Fruit fly (Drosophila melanogaster) whole organism, embryonic: Measurements from ENCODE around the gene CG17187.

Source experiments
- Awh ChIP-seq: fragments of 200-800 bp; sonication (Bioruptor generic); IDR thresholded peaks from 2 replicates; pipeline ENCODE4, ENCODE4 v1.3.6; 2022; ENCODE audit warnings: missing biosample characterization, missing genetic modification characterization
- B-H1 ChIP-seq: fragments of 200-800 bp; sonication (Bioruptor generic); IDR thresholded peaks from 3 replicates; pipeline ENCODE4 v1.3.6; 2022; ENCODE audit warnings: missing biosample characterization, missing genetic modification characterization
- CG10267 ChIP-seq: fragments of 200-800 bp; sonication (Bioruptor generic); optimal IDR thresholded peaks from 2 replicates; lab custom pipeline; 2018; ENCODE audit warnings: missing biosample characterization, mild to moderate bottlenecking, missing genetic modification characterization, moderate library complexity
- CG10431 ChIP-seq: fragments of 200-800 bp; sonication (Bioruptor generic); optimal IDR thresholded peaks from 3 replicates; lab custom pipeline; 2018; ENCODE audit warnings: missing biosample characterization, mild to moderate bottlenecking, missing genetic modification characterization
- CG10565 ChIP-seq: fragments of 200-800 bp; sonication (Bioruptor generic); optimal IDR thresholded peaks from 3 replicates; lab custom pipeline; 2016; ENCODE audit warnings: missing biosample characterization, mild to moderate bottlenecking, missing genetic modification characterization
- CG11093 ChIP-seq: fragments of 200-800 bp; sonication (Bioruptor generic); IDR thresholded peaks from 3 replicates; pipeline ENCODE4 v1.3.6; 2022; ENCODE audit warnings: missing biosample characterization, missing genetic modification characterization
- CG11247 ChIP-seq: fragments of 200-800 bp; sonication (Bioruptor generic); IDR thresholded peaks from 2 replicates; pipeline ENCODE4 v1.3.6; 2022; ENCODE audit warnings: missing biosample characterization, missing genetic modification characterization
- CG12391 ChIP-seq: fragments of 200-800 bp; sonication (Bioruptor generic); optimal IDR thresholded peaks from 3 replicates; lab custom pipeline; 2018; ENCODE audit warnings: missing biosample characterization, mild to moderate bottlenecking, missing genetic modification characterization, moderate library complexity
- CG13424 ChIP-seq: fragments of 200-800 bp; sonication (Bioruptor generic); optimal IDR thresholded peaks from 2 replicates; lab custom pipeline; 2019; ENCODE audit warnings: missing biosample characterization, mild to moderate bottlenecking, missing genetic modification characterization, moderate library complexity
- CG13775 ChIP-seq: fragments of 200-800 bp; sonication (Bioruptor generic); optimal IDR thresholded peaks from 3 replicates; lab custom pipeline; 2017; ENCODE audit warnings: missing biosample characterization, mild to moderate bottlenecking, missing genetic modification characterization
- CG14014 ChIP-seq: fragments of 200-800 bp; sonication (Bioruptor generic); IDR thresholded peaks from 2 replicates; pipeline ENCODE4 v1.3.6; 2022; ENCODE audit warnings: missing biosample characterization, missing genetic modification characterization
- CG18011 ChIP-seq: fragments of 200-800 bp; sonication (Bioruptor generic); optimal IDR thresholded peaks from 2 replicates; lab custom pipeline; 2017; ENCODE audit warnings: missing biosample characterization, missing genetic modification characterization, mild to moderate bottlenecking, moderate library complexity, missing genotype
- CG18764 ChIP-seq: fragments of 200-800 bp; sonication (Bioruptor generic); optimal IDR thresholded peaks from 3 replicates; lab custom pipeline; 2016; ENCODE audit warnings: missing biosample characterization, missing genetic modification characterization
- CG2202 ChIP-seq: fragments of 200-800 bp; sonication (Bioruptor generic); optimal IDR thresholded peaks from 2 replicates; lab custom pipeline; 2018; ENCODE audit warnings: missing biosample characterization, mild to moderate bottlenecking, missing genetic modification characterization
- CG30020 ChIP-seq: fragments of 200-800 bp; optimal IDR thresholded peaks from 2 replicates; lab custom pipeline; 2019; ENCODE audit warnings: missing biosample characterization, mild to moderate bottlenecking, missing genetic modification characterization, moderate library complexity
- CG33557 ChIP-seq: fragments of 200-800 bp; sonication (Bioruptor generic); optimal IDR thresholded peaks from 2 replicates; lab custom pipeline; 2019; ENCODE audit warnings: missing biosample characterization, mild to moderate bottlenecking, missing genetic modification characterization, moderate library complexity
- CG34376 ChIP-seq: fragments of 200-800 bp; sonication (Bioruptor generic); optimal IDR thresholded peaks from 2 replicates; lab custom pipeline; 2018; ENCODE audit warnings: missing biosample characterization, mild to moderate bottlenecking, missing genetic modification characterization
- CG4360 ChIP-seq: fragments of 200-800 bp; sonication (Bioruptor generic); IDR thresholded peaks from 2 replicates; pipeline ENCODE4 v1.3.6; 2022; ENCODE audit warnings: missing biosample characterization, missing genetic modification characterization
- CG4404 ChIP-seq: fragments of 200-800 bp; sonication (Bioruptor generic); IDR thresholded peaks from 2 replicates; pipeline ENCODE4 v1.3.6; 2022; ENCODE audit warnings: missing biosample characterization, missing genetic modification characterization
- CG5245 ChIP-seq: fragments of 200-800 bp; sonication (Bioruptor generic); optimal IDR thresholded peaks from 3 replicates; lab custom pipeline; 2016; ENCODE audit warnings: missing biosample characterization, missing genetic modification characterization
- CG6689 ChIP-seq: fragments of 200-800 bp; sonication (Bioruptor generic); IDR thresholded peaks from 2 replicates; pipeline ENCODE4 v1.3.6; 2022; ENCODE audit warnings: missing biosample characterization, missing genetic modification characterization
- CG7271 ChIP-seq: fragments of 200-800 bp; sonication (Bioruptor generic); optimal IDR thresholded peaks from 2 replicates; lab custom pipeline; 2018; ENCODE audit warnings: missing biosample characterization, mild to moderate bottlenecking, missing genetic modification characterization, moderate library complexity
- CG7839 ChIP-seq: fragments of 200-800 bp; sonication (Bioruptor generic); optimal IDR thresholded peaks from 3 replicates; lab custom pipeline; 2018; ENCODE audit warnings: missing biosample characterization, mild to moderate bottlenecking, missing genetic modification characterization, moderate library complexity
- CG7987 ChIP-seq: fragments of 200-800 bp; sonication (Bioruptor generic); optimal IDR thresholded peaks from 2 replicates; lab custom pipeline; 2018; ENCODE audit warnings: missing biosample characterization, mild to moderate bottlenecking, missing genetic modification characterization, moderate library complexity
- CG8359 ChIP-seq: fragments of 200-800 bp; sonication (Bioruptor generic); optimal IDR thresholded peaks from 2 replicates; lab custom pipeline; 2017; ENCODE audit warnings: missing biosample characterization, mild to moderate bottlenecking, missing genetic modification characterization, borderline replicate concordance
- CG8765 ChIP-seq: fragments of 200-800 bp; sonication (Bioruptor generic); IDR thresholded peaks from 2 replicates; pipeline ENCODE4 v1.3.6; 2022; ENCODE audit warnings: missing biosample characterization, missing genetic modification characterization
- CG8924 ChIP-seq: fragments of 200-800 bp; optimal IDR thresholded peaks from 3 replicates; lab custom pipeline; 2019; ENCODE audit warnings: missing biosample characterization, mild to moderate bottlenecking, missing genetic modification characterization, moderate library complexity
- CrebB ChIP-seq: fragments of 200-800 bp; sonication (Bioruptor generic); optimal IDR thresholded peaks from 3 replicates; lab custom pipeline; 2018; ENCODE audit warnings: missing biosample characterization, mild to moderate bottlenecking, missing genetic modification characterization
- D19B ChIP-seq: fragments of 200-800 bp; sonication (Bioruptor generic); optimal IDR thresholded peaks from 2 replicates; lab custom pipeline; 2017; ENCODE audit warnings: missing biosample characterization, mild to moderate bottlenecking, missing genetic modification characterization
- Doc3 ChIP-seq: fragments of 200-800 bp; sonication (Bioruptor generic); IDR thresholded peaks from 3 replicates; pipeline ENCODE4 v1.3.6; 2022; ENCODE audit warnings: missing biosample characterization, missing genetic modification characterization; ENCODE audit not compliant: partially characterized antibody
- Elba2 ChIP-seq: fragments of 200-800 bp; sonication (Bioruptor generic); optimal IDR thresholded peaks from 3 replicates; lab custom pipeline; 2016; ENCODE audit warnings: missing biosample characterization, missing genetic modification characterization
- MBD-R2 ChIP-seq: fragments of 200-800 bp; sonication (Bioruptor generic); IDR thresholded peaks from 2 replicates; pipeline ENCODE4 v1.3.6; 2022; ENCODE audit warnings: missing biosample characterization, missing genetic modification characterization
- Myb ChIP-seq: fragments of 200-800 bp; sonication (Bioruptor generic); optimal IDR thresholded peaks from 2 replicates; lab custom pipeline; 2016; ENCODE audit warnings: missing biosample characterization, missing genetic modification characterization
- NC2β ChIP-seq: fragments of 200-800 bp; sonication (Bioruptor generic); optimal IDR thresholded peaks from 2 replicates; lab custom pipeline; 2016; ENCODE audit warnings: missing biosample characterization, missing genetic modification characterization
- Scr ChIP-seq: fragments of 200-800 bp; sonication (Bioruptor generic); IDR thresholded peaks from 2 replicates; pipeline ENCODE4 v1.3.6; 2022; ENCODE audit warnings: missing biosample characterization, missing genetic modification characterization; ENCODE audit not compliant: partially characterized antibody
- bcd ChIP-seq: fragments of 200-800 bp; sonication (Bioruptor generic); optimal IDR thresholded peaks from 2 replicates; lab custom pipeline; 2017; ENCODE audit warnings: missing biosample characterization, mild to moderate bottlenecking, missing genetic modification characterization
- chn ChIP-seq: fragments of 200-800 bp; sonication (Bioruptor generic); optimal IDR thresholded peaks from 2 replicates; lab custom pipeline; 2016; ENCODE audit warnings: missing biosample characterization, missing genetic modification characterization
- croc ChIP-seq: fragments of 200-800 bp; sonication (Bioruptor generic); conservative IDR thresholded peaks from 3 replicates; pipeline ENCODE4 v1.3.6; 2022; ENCODE audit warnings: missing biosample characterization, missing genetic modification characterization
- emc ChIP-seq: fragments of 200-800 bp; sonication (Bioruptor generic); optimal IDR thresholded peaks from 2 replicates; lab custom pipeline; 2016; ENCODE audit warnings: missing biosample characterization, missing genetic modification characterization
- en ChIP-seq: fragments of 200-800 bp; sonication (Bioruptor generic); optimal IDR thresholded peaks from 2 replicates; lab custom pipeline; 2016; ENCODE audit warnings: missing biosample characterization, missing genetic modification characterization
- eyg ChIP-seq: fragments of 200-800 bp; sonication (Bioruptor generic); optimal IDR thresholded peaks from 3 replicates; lab custom pipeline; 2016; ENCODE audit warnings: missing biosample characterization, missing genetic modification characterization
- jumu ChIP-seq: fragments of 200-800 bp; sonication (Bioruptor generic); optimal IDR thresholded peaks from 3 replicates; lab custom pipeline; 2016; ENCODE audit warnings: missing biosample characterization, missing genetic modification characterization
- pb ChIP-seq: fragments of 200-800 bp; sonication (Bioruptor generic); optimal IDR thresholded peaks from 3 replicates; lab custom pipeline; 2016; ENCODE audit warnings: missing biosample characterization, missing genetic modification characterization
- peb ChIP-seq: fragments of 200-800 bp; sonication (Bioruptor generic); IDR thresholded peaks from 2 replicates; pipeline ENCODE4 v1.3.6; 2022; ENCODE audit warnings: missing biosample characterization, missing genetic modification characterization
- pfk ChIP-seq: fragments of 200-800 bp; sonication (Bioruptor generic); optimal IDR thresholded peaks from 2 replicates; lab custom pipeline; 2018; ENCODE audit warnings: missing biosample characterization, mild to moderate bottlenecking, missing genetic modification characterization, moderate library complexity
- ro ChIP-seq: fragments of 200-800 bp; sonication (Bioruptor generic); IDR thresholded peaks from 2 replicates; pipeline ENCODE4 v1.3.6; 2022; ENCODE audit warnings: missing biosample characterization, missing genetic modification characterization
- slbo ChIP-seq: fragments of 200-800 bp; sonication (Bioruptor generic); IDR thresholded peaks from 2 replicates; pipeline ENCODE4 v1.3.6; 2022; ENCODE audit warnings: missing biosample characterization, missing genetic modification characterization
- so ChIP-seq: fragments of 200-800 bp; sonication (Bioruptor generic); IDR thresholded peaks from 3 replicates; pipeline ENCODE4 v1.3.6; 2022; ENCODE audit warnings: missing biosample characterization, missing genetic modification characterization
- tna ChIP-seq: fragments of 200-800 bp; sonication (Bioruptor generic); IDR thresholded peaks from 2 replicates; pipeline ENCODE4 v1.3.6; 2022; ENCODE audit warnings: missing biosample characterization, missing genetic modification characterization; ENCODE audit not compliant: partially characterized antibody

CG17187 gene

DNA sequence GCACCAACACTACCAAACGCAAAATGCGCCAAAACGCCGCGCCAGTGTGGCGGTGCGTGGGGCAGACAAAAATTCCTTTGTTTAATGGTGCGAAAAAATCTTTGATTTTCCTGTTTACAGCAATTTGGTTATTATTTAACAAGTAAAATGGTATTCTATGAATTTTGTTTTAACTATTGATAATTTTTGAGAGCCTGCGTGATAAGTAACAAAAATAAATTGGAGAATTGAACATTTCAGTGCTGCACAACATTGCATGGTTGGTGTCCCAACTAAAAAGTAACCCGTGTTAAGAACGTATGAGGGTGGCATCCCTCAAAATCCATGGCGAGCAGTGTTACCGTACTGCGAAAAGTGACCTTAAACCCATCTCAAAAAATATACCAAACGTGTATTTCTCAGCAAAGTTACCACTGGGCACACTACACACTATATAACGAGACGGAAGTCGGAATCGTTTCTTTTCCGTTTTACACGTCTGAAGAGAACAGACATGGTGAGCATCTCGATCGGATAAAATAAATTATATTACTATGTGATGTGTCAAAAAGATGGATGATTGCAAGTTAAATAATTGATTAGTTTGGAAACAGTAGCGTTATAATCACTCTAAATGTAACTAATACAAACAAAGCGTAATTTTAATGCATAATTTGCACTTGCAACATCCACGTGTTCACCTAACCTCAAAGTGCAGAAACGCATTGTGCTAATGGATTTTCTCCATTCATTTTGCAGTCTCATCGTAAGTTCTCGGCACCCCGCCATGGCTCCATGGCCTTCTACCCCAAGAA is 10.0 kb downstream of the CG17187 start, which contains the start of the genes CG6693 and RpL3 (continued):
- TF ChIP-seq CG11247 (GFP tag; lab: Robert Waterston, UW) (peak; percentile 73), CG8765 (GFP tag; lab: Robert Waterston, UW) (no peak), emc (GFP tag; lab: Kevin White, UChicago) (peak; percentile 53), pfk (GFP tag; lab: Kevin White, UChicago) (peak; percentile 76), slbo (GFP tag; lab: Robert Waterston, UW) (peak; percentile 59), B-H1 (GFP tag; lab: Robert Waterston, UW) (peak; percentile 23; the same call in 1 of the 3 replicates), CG4360 (no peak), eyg (GFP tag; lab: Kevin White, UChicago) (peak; percentile 25), CG10565 (GFP tag; lab: Kevin White, UChicago) (no peak), CG14014 (GFP tag; lab: Robert Waterston, UW) (peak; percentile 72; the same call in 1 of the 2 replicates), en (GFP tag; lab: Kevin White, UChicago) (no peak), CG4404 (GFP tag; lab: Robert Waterston, UW) (no peak), CG5245 (peak; percentile 38), CG18764 (GFP tag; lab: Kevin White, UChicago) (peak; percentile 62), tna (peak; percentile 27; the same call in 1 of the 2 replicates), pb (peak; percentile 52), CG33557 (GFP tag; lab: Kevin White, UChicago) (peak; percentile 45), Awh (GFP tag; lab: Robert Waterston, UW) (peak; percentile 84; the same call in 1 of the 2 replicates), D19B (GFP tag; lab: Kevin White, UChicago) (peak; percentile 53), croc (GFP tag; lab: Robert Waterston, UW) (no peak), ro (no peak), Elba2 (GFP tag; lab: Kevin White, UChicago) (no peak)

DNA sequence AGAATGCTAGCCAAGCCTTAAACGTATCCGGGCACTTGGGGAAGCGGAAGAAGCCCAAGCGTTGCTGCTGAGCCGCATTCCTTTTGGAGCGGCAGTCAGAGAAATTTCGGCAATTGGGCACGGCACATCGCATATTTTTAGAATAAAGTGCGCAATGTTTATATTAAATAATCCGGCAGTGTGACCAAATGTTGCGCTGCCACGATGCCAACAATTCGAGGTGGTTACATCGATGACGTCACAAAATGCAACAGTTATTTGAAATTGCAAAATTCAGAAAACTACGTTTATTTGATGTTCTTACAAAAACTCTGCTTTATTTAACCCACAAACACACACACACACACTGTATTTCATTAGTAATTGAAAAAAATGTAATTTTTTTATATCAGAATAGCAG is 11.8 kb downstream of the CG17187 start, which contains the start of gene CG6689:
Gene CG6689 (minus strand): TSS at position 182 of the 400 bp plus-strand sequence.
- TF ChIP-seq CG7271: no peak
- peak; percentile 8 for TF ChIP-seq CrebB
- peak; percentile 31 for TF ChIP-seq CG7987 (GFP tag; lab: Kevin White, UChicago)
- no peak for TF ChIP-seq bcd (GFP tag; lab: Kevin White, UChicago)
- TF ChIP-seq Scr (GFP tag; lab: Robert Waterston, UW): 0 out of 2 replicates have a peak, but pooled peaks have one; percentile 20
- TF ChIP-seq CG11093 (GFP tag; lab: Robert Waterston, UW): no peak
- TF ChIP-seq CG7839 (tag; lab: Kevin White, UChicago): no peak
- TF ChIP-seq NC2β (GFP tag; lab: Kevin White, UChicago): no peak
- no peak for TF ChIP-seq CG2202 (tag; lab: Kevin White, UChicago)
- TF ChIP-seq CG6689 (GFP tag; lab: Robert Waterston, UW): peak; percentile 100
- TF ChIP-seq CG8359 (GFP tag; lab: Kevin White, UChicago): no peak
- peak; percentile 86 for TF ChIP-seq Myb (GFP tag; lab: Kevin White, UChicago)
- TF ChIP-seq CG8924 (tag; lab: Kevin White, UChicago): peak; percentile 21
- peak; percentile 28 for TF ChIP-seq CG30020 (tag; lab: Kevin White, UChicago)
- TF ChIP-seq peb: no peak
- peak; percentile 33 for TF ChIP-seq CG12391 (tag; lab: Kevin White, UChicago)
- no peak for TF ChIP-seq so (GFP tag; lab: Robert Waterston, UW)
- peak; percentile 94 for TF ChIP-seq MBD-R2 (GFP tag; lab: Robert Waterston, UW)
- TF ChIP-seq chn (GFP tag; lab: Kevin White, UChicago): no peak
- peak; percentile 22 for TF ChIP-seq CG13424 (tag; lab: Kevin White, UChicago)
- TF ChIP-seq Doc3 (GFP tag; lab: Robert Waterston, UW): no peak
- TF ChIP-seq CG10267: peak; percentile 9
- TF ChIP-seq jumu (GFP tag; lab: Kevin White, UChicago): peak; percentile 23
- no peak for TF ChIP-seq CG18011 (GFP tag; lab: Kevin White, UChicago)
- TF ChIP-seq CG13775 (GFP tag; lab: Kevin White, UChicago): peak; percentile 26
- no peak for TF ChIP-seq CG4404 (GFP tag; lab: Robert Waterston, UW)
- peak; percentile 49 for TF ChIP-seq CG34376 (GFP tag; lab: Kevin White, UChicago)
- TF ChIP-seq CG10431: no peak
